Fruit fly (Drosophila melanogaster) whole organism, embryonic: ENCODE measurements around the gene CG16953.

Experiments used
- Ada2b ChIP-seq: fragments of 200-800 bp; sonication (Bioruptor generic); IDR thresholded peaks from 2 replicates; pipeline ENCODE4 v1.3.6; 2022; ENCODE audit warnings: missing biosample characterization, missing genetic modification characterization
- Asciz ChIP-seq: fragments of 200-800 bp; sonication (Bioruptor generic); optimal IDR thresholded peaks from 2 replicates; lab custom pipeline; 2017; ENCODE audit warnings: missing biosample characterization, mild to moderate bottlenecking, missing genetic modification characterization, missing genetic modification reagents
- BtbVII ChIP-seq: fragments of 200-800 bp; sonication (Bioruptor generic); optimal IDR thresholded peaks from 3 replicates; lab custom pipeline; 2017; ENCODE audit warnings: missing biosample characterization, mild to moderate bottlenecking, missing genetic modification characterization
- CG11696 ChIP-seq: fragments of 200-800 bp; sonication (Bioruptor generic); IDR thresholded peaks from 2 replicates; pipeline ENCODE4 v1.3.6; 2022; ENCODE audit warnings: missing biosample characterization, missing genetic modification characterization
- CG1647 ChIP-seq: fragments of 200-800 bp; sonication (Bioruptor generic); optimal IDR thresholded peaks from 3 replicates; lab custom pipeline; 2016; ENCODE audit warnings: missing biosample characterization, missing genetic modification characterization
- CG17385 ChIP-seq: fragments of 200-800 bp; sonication (Bioruptor generic); optimal IDR thresholded peaks from 3 replicates; lab custom pipeline; 2018; ENCODE audit warnings: missing biosample characterization, mild to moderate bottlenecking, missing genetic modification characterization
- CG17912 ChIP-seq: fragments of 200-800 bp; sonication (Bioruptor generic); optimal IDR thresholded peaks from 2 replicates; lab custom pipeline; 2018; ENCODE audit warnings: missing biosample characterization, mild to moderate bottlenecking, missing genetic modification characterization
- CG18619 ChIP-seq: fragments of 200-800 bp; sonication (Bioruptor generic); optimal IDR thresholded peaks from 3 replicates; lab custom pipeline; 2017; ENCODE audit warnings: missing biosample characterization, mild to moderate bottlenecking, missing genetic modification characterization
- CG18764 ChIP-seq: fragments of 200-800 bp; sonication (Bioruptor generic); optimal IDR thresholded peaks from 3 replicates; lab custom pipeline; 2016; ENCODE audit warnings: missing biosample characterization, missing genetic modification characterization
- CG3281 ChIP-seq: fragments of 200-800 bp; sonication (Bioruptor generic); optimal IDR thresholded peaks from 3 replicates; lab custom pipeline; 2017; ENCODE audit warnings: missing biosample characterization, mild to moderate bottlenecking, missing genetic modification characterization
- CG3995 ChIP-seq: fragments of 200-800 bp; sonication (Bioruptor generic); optimal IDR thresholded peaks from 3 replicates; lab custom pipeline; 2016; ENCODE audit warnings: missing biosample characterization, missing genetic modification characterization
- CG6683 ChIP-seq: fragments of 200-800 bp; sonication (Bioruptor generic); optimal IDR thresholded peaks from 2 replicates; lab custom pipeline; 2017; ENCODE audit warnings: missing biosample characterization, mild to moderate bottlenecking, missing genetic modification characterization, missing genetic modification reagents
- CG8765 ChIP-seq: fragments of 200-800 bp; sonication (Bioruptor generic); IDR thresholded peaks from 2 replicates; pipeline ENCODE4 v1.3.6; 2022; ENCODE audit warnings: missing biosample characterization, missing genetic modification characterization
- CG9609 ChIP-seq: fragments of 200-800 bp; sonication (Bioruptor generic); optimal IDR thresholded peaks from 3 replicates; lab custom pipeline; 2016; ENCODE audit warnings: missing biosample characterization, missing genetic modification characterization
- Dad ChIP-seq: fragments of 200-800 bp; sonication (Bioruptor generic); optimal IDR thresholded peaks from 3 replicates; lab custom pipeline; 2016; ENCODE audit warnings: missing biosample characterization, missing genetic modification characterization
- Dref ChIP-seq: fragments of 200-800 bp; sonication (Bioruptor generic); IDR thresholded peaks from 2 replicates; pipeline ENCODE4 v1.3.6; 2022; ENCODE audit warnings: missing biosample characterization, missing genetic modification characterization
- HHEX ChIP-seq: fragments of 200-800 bp; sonication (Bioruptor generic); optimal IDR thresholded peaks from 3 replicates; lab custom pipeline; 2017; ENCODE audit warnings: missing biosample characterization, mild to moderate bottlenecking, missing genetic modification characterization, missing genetic modification reagents
- HLH3B ChIP-seq: fragments of 200-800 bp; sonication (Bioruptor generic); IDR thresholded peaks from 2 replicates; pipeline ENCODE4 v1.3.6; 2022; ENCODE audit warnings: missing biosample characterization, missing genetic modification characterization
- Mad ChIP-seq: fragments of 200-800 bp; sonication (Bioruptor generic); optimal IDR thresholded peaks from 2 replicates; lab custom pipeline; 2016; ENCODE audit warnings: missing biosample characterization, missing genetic modification characterization
- Nf-YC ChIP-seq: fragments of 200-800 bp; optimal IDR thresholded peaks from 3 replicates; lab custom pipeline; 2019; ENCODE audit warnings: missing biosample characterization, mild to moderate bottlenecking, missing genetic modification characterization, moderate library complexity
- Oli ChIP-seq: fragments of 200-800 bp; sonication (Bioruptor generic); optimal IDR thresholded peaks from 2 replicates; lab custom pipeline; 2018; ENCODE audit warnings: missing biosample characterization, mild to moderate bottlenecking, missing genetic modification characterization, moderate library complexity
- Ravus ChIP-seq: fragments of 200-800 bp; sonication (Bioruptor generic); IDR thresholded peaks from 2 replicates; pipeline ENCODE4 v1.3.6; 2022; ENCODE audit warnings: missing biosample characterization, missing genetic modification characterization
- Rfx ChIP-seq: fragments of 200-800 bp; sonication (Bioruptor generic); IDR thresholded peaks from 2 replicates; pipeline ENCODE4 v1.3.6; 2022; ENCODE audit warnings: missing biosample characterization, missing genetic modification characterization
- Spps ChIP-seq: fragments of 200-800 bp; sonication (Bioruptor generic); optimal IDR thresholded peaks from 2 replicates; lab custom pipeline; 2018; ENCODE audit warnings: missing biosample characterization, mild to moderate bottlenecking, missing genetic modification characterization
- Vsx1 ChIP-seq: fragments of 200-800 bp; sonication (Bioruptor generic); optimal IDR thresholded peaks from 2 replicates; lab custom pipeline; 2017; ENCODE audit warnings: missing biosample characterization, mild to moderate bottlenecking, missing genetic modification characterization, missing genetic modification reagents
- ara ChIP-seq: fragments of 200-800 bp; sonication (Bioruptor generic); IDR thresholded peaks from 2 replicates; pipeline ENCODE4 v1.3.6; 2022; ENCODE audit warnings: missing biosample characterization, missing genetic modification characterization
- bbx ChIP-seq: fragments of 200-800 bp; sonication (Bioruptor generic); IDR thresholded peaks from 2 replicates; pipeline ENCODE4 v1.3.6; 2022; ENCODE audit warnings: missing biosample characterization, missing genetic modification characterization; ENCODE audit not compliant: partially characterized antibody
- bowl ChIP-seq: fragments of 200-800 bp; sonication (Bioruptor generic); IDR thresholded peaks from 2 replicates; pipeline ENCODE4 v1.3.6; 2022; ENCODE audit warnings: missing biosample characterization, missing genetic modification characterization
- cad ChIP-seq: fragments of >200 bp; optimal IDR thresholded peaks from 2 replicates; lab custom pipeline; 2017; ENCODE audit warnings: missing biosample characterization, missing genetic modification characterization
- eyg ChIP-seq: fragments of 200-800 bp; sonication (Bioruptor generic); optimal IDR thresholded peaks from 3 replicates; lab custom pipeline; 2016; ENCODE audit warnings: missing biosample characterization, missing genetic modification characterization
- her ChIP-seq: fragments of 200-800 bp; sonication (Bioruptor generic); optimal IDR thresholded peaks from 2 replicates; lab custom pipeline; 2016; ENCODE audit warnings: missing biosample characterization, missing genetic modification characterization
- klu ChIP-seq: fragments of 200-800 bp; sonication (Bioruptor generic); IDR thresholded peaks from 2 replicates; pipeline ENCODE4 v1.3.6; 2022; ENCODE audit warnings: missing biosample characterization, missing genetic modification characterization
- nmo ChIP-seq: fragments of 200-800 bp; sonication (Bioruptor generic); optimal IDR thresholded peaks from 2 replicates; lab custom pipeline; 2018; ENCODE audit warnings: missing biosample characterization, mild to moderate bottlenecking, missing genetic modification characterization, moderate library complexity
- oc ChIP-seq: fragments of 200-800 bp; sonication (Bioruptor generic); optimal IDR thresholded peaks from 2 replicates; lab custom pipeline; 2018; ENCODE audit warnings: missing biosample characterization, mild to moderate bottlenecking, missing genetic modification characterization, moderate library complexity
- pb ChIP-seq: fragments of 200-800 bp; sonication (Bioruptor generic); optimal IDR thresholded peaks from 3 replicates; lab custom pipeline; 2016; ENCODE audit warnings: missing biosample characterization, missing genetic modification characterization
- psq ChIP-seq: fragments of 200-800 bp; sonication (Bioruptor generic); optimal IDR thresholded peaks from 2 replicates; lab custom pipeline; 2017; ENCODE audit warnings: missing biosample characterization, missing genetic modification characterization
- run ChIP-seq: fragments of 200-800 bp; sonication (Bioruptor generic); optimal IDR thresholded peaks from 3 replicates; lab custom pipeline; 2018; ENCODE audit warnings: missing biosample characterization, mild to moderate bottlenecking, missing genetic modification characterization
- sc ChIP-seq, 3 experiments: fragments of >200 bp in 2 of 3; fragments of 200-800 bp in 1 of 3; sonication (Bioruptor generic) in 1 of 3; optimal IDR thresholded peaks; 2 replicates in 2 of 3; 3 replicates in 1 of 3; lab custom pipeline; 2017; ENCODE audit warnings: mild to moderate bottlenecking in 1 of 3, missing biosample characterization in 1 of 3, missing genetic modification characterization in 1 of 3, missing genetic modification reagents in 1 of 3
- sens-2 ChIP-seq: fragments of 200-800 bp; sonication (Bioruptor generic); IDR thresholded peaks from 2 replicates; pipeline ENCODE4 v1.3.6; 2022; ENCODE audit warnings: missing biosample characterization, missing genetic modification characterization
- shn ChIP-seq: fragments of 200-800 bp; sonication (Bioruptor generic); optimal IDR thresholded peaks from 3 replicates; lab custom pipeline; 2016; ENCODE audit warnings: missing biosample characterization, missing genetic modification characterization
- slbo ChIP-seq: fragments of 200-800 bp; sonication (Bioruptor generic); IDR thresholded peaks from 2 replicates; pipeline ENCODE4 v1.3.6; 2022; ENCODE audit warnings: missing biosample characterization, missing genetic modification characterization
- slp2 ChIP-seq: fragments of 200-800 bp; sonication (Bioruptor generic); optimal IDR thresholded peaks from 2 replicates; lab custom pipeline; 2016; ENCODE audit warnings: missing biosample characterization, missing genetic modification characterization
- sob ChIP-seq: fragments of 200-800 bp; sonication (Bioruptor generic); IDR thresholded peaks from 2 replicates; pipeline ENCODE4 v1.3.6; 2022; ENCODE audit warnings: missing biosample characterization, missing genetic modification characterization
- vfl ChIP-seq: fragments of 200-800 bp; sonication (Bioruptor generic); optimal IDR thresholded peaks from 2 replicates; lab custom pipeline; 2016; ENCODE audit warnings: missing biosample characterization, missing genetic modification characterization
- yki ChIP-seq: fragments of >200 bp; optimal IDR thresholded peaks from 3 replicates; lab custom pipeline; 2018

Gene CG16953

dm6 chr3R:20592517-20593462, 7.2 kb upstream of the CG16953 start, which contains the start of the genes Pus1 and bon (continued):
- TF ChIP-seq oc (tag; lab: Kevin White, UChicago), result peak; percentile 9
- no peak for TF ChIP-seq run (tag; lab: Kevin White, UChicago)
- no peak for TF ChIP-seq Dref (GFP tag; lab: Robert Waterston, UW)
- TF ChIP-seq CG11696 (GFP tag; lab: Robert Waterston, UW), result no peak
- no peak for TF ChIP-seq CG6683
- TF ChIP-seq CG17912, result peak; percentile 28
- no peak for TF ChIP-seq CG3281 (GFP tag; lab: Kevin White, UChicago)
- no peak for TF ChIP-seq Spps
- TF ChIP-seq Nf-YC (tag; lab: Kevin White, UChicago), result peak; percentile 42
- no peak for TF ChIP-seq CG18619
- peak; percentile 43 for TF ChIP-seq Rfx (GFP tag; lab: Robert Waterston, UW)
- peak; percentile 97 for TF ChIP-seq CG18764 (GFP tag; lab: Kevin White, UChicago)
- TF ChIP-seq her, result no peak
- no peak for TF ChIP-seq yki (lab: Kevin White, UChicago)
- peak; percentile 52; the same call in 1 of the 2 replicates for TF ChIP-seq slbo (GFP tag; lab: Robert Waterston, UW)
- TF ChIP-seq Vsx1, result peak; percentile 51
- no peak for TF ChIP-seq Oli (tag; lab: Kevin White, UChicago)
- TF ChIP-seq CG9609 (GFP tag; lab: Kevin White, UChicago), result no peak
- TF ChIP-seq HHEX (GFP tag; lab: Kevin White, UChicago), result no peak
- TF ChIP-seq CG3995, result no peak
- TF ChIP-seq ara (GFP tag; lab: Robert Waterston, UW), result no peak
- no peak for TF ChIP-seq sens-2
- no peak for TF ChIP-seq Ada2b (GFP tag; lab: Robert Waterston, UW)
- no peak for TF ChIP-seq slp2 (GFP tag; lab: Kevin White, UChicago)
- TF ChIP-seq CG1647 (GFP tag; lab: Kevin White, UChicago), result no peak
- no peak for TF ChIP-seq HLH3B (GFP tag; lab: Robert Waterston, UW)
- TF ChIP-seq pb (GFP tag; lab: Kevin White, UChicago), result no peak
- TF ChIP-seq nmo (GFP tag; lab: Kevin White, UChicago), result peak; percentile 29
- no peak for TF ChIP-seq Ravus (GFP tag; lab: Robert Waterston, UW)
- no peak for TF ChIP-seq BtbVII
- TF ChIP-seq eyg (GFP tag; lab: Kevin White, UChicago), result no peak
- TF ChIP-seq CG8765, result no peak
- TF ChIP-seq klu (GFP tag; lab: Robert Waterston, UW), result no peak
- TF ChIP-seq vfl (GFP tag; lab: Kevin White, UChicago), result no peak
- TF ChIP-seq Asciz, result no peak
- TF ChIP-seq Mad (GFP tag; lab: Kevin White, UChicago), result peak; percentile 42
- no peak for TF ChIP-seq cad
- TF ChIP-seq psq (GFP tag; lab: Kevin White, UChicago), result no peak
- no peak for TF ChIP-seq Dad (GFP tag; lab: Kevin White, UChicago)
- TF ChIP-seq sc (optimal IDR thresholded peaks at IDR 0.05; lab: Kevin White, UChicago), result no peak
- TF ChIP-seq sc (GFP tag; optimal IDR thresholded peaks at IDR 0.05; lab: Kevin White, UChicago), result no peak
- peak; percentile 22; the same call in 1 of the 2 replicates for TF ChIP-seq sob
- no peak for TF ChIP-seq bowl
- TF ChIP-seq shn, result no peak
- peak; percentile 95 for TF ChIP-seq CG17385 (GFP tag; lab: Kevin White, UChicago)
- peak; percentile 23; the same call in 1 of the 2 replicates for TF ChIP-seq bbx
